Worm (Caenorhabditis elegans) whole organism, L4 larva: ENCODE results near the gene ttn-1.

Source experiments
- F49E8.2 ChIP-seq: sonication (generic microtip); optimal IDR thresholded peaks from 2 replicates; lab custom pipeline; 2016; ENCODE audit warnings: missing compliant biosample characterization, mild to moderate bottlenecking, missing genetic modification characterization, borderline replicate concordance
- ZK337.2 ChIP-seq: fragments of 200-800 bp; sonication (Bioruptor generic); IDR thresholded peaks from 2 replicates; pipeline ENCODE4 v1.3.6; 2022; ENCODE audit warnings: missing genetic modification reagents, missing genetic modification characterization, missing compliant biosample characterization
- ama-1 ChIP-seq: fragments of 150-350 bp; optimal IDR thresholded peaks from 2 replicates; lab custom pipeline; 2014; ENCODE audit warnings: inconsistent platforms, mixed read lengths
- attf-4 ChIP-seq: sonication (generic microtip); optimal IDR thresholded peaks from 3 replicates; lab custom pipeline; 2017; ENCODE audit warnings: missing biosample characterization, missing genetic modification characterization
- ceh-28 ChIP-seq: fragments of 150-350 bp; optimal IDR thresholded peaks from 2 replicates; lab custom pipeline; 2014; ENCODE audit warnings: missing biosample characterization, missing genetic modification reagents, missing genetic modification characterization
- dpl-1 ChIP-seq: fragments of 150-350 bp; optimal IDR thresholded peaks from 2 replicates; lab custom pipeline; 2014; ENCODE audit warnings: missing biosample characterization, missing genetic modification reagents, missing genetic modification characterization
- duxl-1 ChIP-seq: sonication (generic microtip); optimal IDR thresholded peaks from 2 replicates; lab custom pipeline; 2016; ENCODE audit warnings: mild to moderate bottlenecking, missing genetic modification characterization, moderate library complexity, missing compliant biosample characterization; ENCODE audit not compliant: poor library complexity
- nhr-25 ChIP-seq: sonication (generic microtip); optimal IDR thresholded peaks from 2 replicates; lab custom pipeline; 2017; ENCODE audit warnings: missing genetic modification characterization, mild to moderate bottlenecking, missing compliant biosample characterization, antibody characterized with exemption, moderate library complexity, borderline replicate concordance; ENCODE audit not compliant: insufficient read depth
- pha-4 ChIP-seq, 2 experiments: fragments of 150-350 bp in 1 of 2; fragments of 200-800 bp in 1 of 2; sonication (Bioruptor generic) in 1 of 2; IDR thresholded peaks in 1 of 2; optimal IDR thresholded peaks in 1 of 2; 2 replicates each; pipeline versions ENCODE4 v1.3.6 to Lab custom; 2014 to 2022; ENCODE audit warnings: missing genetic modification characterization in 2 of 2, missing genetic modification reagents in 2 of 2, missing biosample characterization in 1 of 2, missing compliant biosample characterization in 1 of 2
- skn-1 ChIP-seq: fragments of 150-350 bp; optimal IDR thresholded peaks from 2 replicates; lab custom pipeline; 2014; ENCODE audit warnings: missing biosample characterization, missing genetic modification characterization
- snpc-4 ChIP-seq: fragments of 150-350 bp; optimal IDR thresholded peaks from 2 replicates; lab custom pipeline; 2014; ENCODE audit warnings: missing biosample characterization, missing genetic modification characterization
- unc-62 ChIP-seq, 3 experiments: fragments of 150-350 bp in 1 of 3; sonication (generic microtip); optimal IDR thresholded peaks in 2 of 3; peaks in 1 of 3; 1 replicate in 1 of 3; 2 replicates in 2 of 3; lab custom pipeline; 2014 to 2017; ENCODE audit warnings: missing biosample characterization in 3 of 3, missing genetic modification characterization in 3 of 3, missing genetic modification reagents in 3 of 3, missing genotype in 1 of 3
- ztf-7 ChIP-seq: fragments of 150-350 bp; optimal IDR thresholded peaks from 2 replicates; lab custom pipeline; 2014; ENCODE audit warnings: missing biosample characterization, missing genetic modification characterization

DNA sequence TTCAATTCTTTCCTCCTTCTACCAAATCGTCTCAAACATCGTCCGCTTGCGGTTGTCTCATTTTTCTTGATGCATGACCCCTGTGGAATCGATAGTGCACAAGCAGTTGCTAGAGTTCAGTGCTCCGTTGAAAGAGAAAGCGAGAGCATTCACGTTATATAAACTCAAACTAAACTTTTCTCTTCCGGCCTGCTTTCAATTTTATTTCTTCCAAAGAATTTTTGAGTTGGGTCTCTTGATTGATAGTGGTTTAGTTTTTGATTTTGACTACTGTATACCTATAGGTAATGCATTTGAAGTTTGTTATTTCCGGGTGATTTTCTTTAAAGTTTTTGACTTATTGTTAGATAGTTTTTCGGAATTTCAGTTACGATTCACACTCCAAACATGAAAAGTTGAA is 10.1 kb upstream of the ttn-1 start:
- TF ChIP-seq dpl-1 (GFP tag; lab: Kevin White, UChicago): no peak
- no peak for TF ChIP-seq ZK337.2 (GFP tag; lab: Robert Waterston, UW)
- TF ChIP-seq skn-1 (tag; lab: Kevin White, UChicago): no peak
- peak in 1 of 2 experiments; percentile 95 for TF ChIP-seq unc-62 (GFP tag; optimal IDR thresholded peaks at IDR 0.05 in 1 of 2; lab: Kevin White, UChicago)
- no peak for TF ChIP-seq unc-62 (tag; optimal IDR thresholded peaks at IDR 0.05; lab: Kevin White, UChicago)
- TF ChIP-seq pha-4 (GFP tag; IDR thresholded peaks at IDR 0.05; lab: Robert Waterston, UW): no peak
- no peak for TF ChIP-seq pha-4 (tag; optimal IDR thresholded peaks at IDR 0.05; lab: Kevin White, UChicago)
- no peak for TF ChIP-seq nhr-25 (tag; lab: Kevin White, UChicago)
- no peak for TF ChIP-seq F49E8.2 (tag; lab: Kevin White, UChicago)
- TF ChIP-seq attf-4 (tag; lab: Kevin White, UChicago): no peak
- no peak for TF ChIP-seq ama-1 (lab: Kevin White, UChicago)
- no peak for TF ChIP-seq ztf-7 (tag; lab: Kevin White, UChicago)
- no peak for TF ChIP-seq snpc-4
- TF ChIP-seq duxl-1 (tag; lab: Kevin White, UChicago): no peak
- TF ChIP-seq ceh-28 (tag; lab: Kevin White, UChicago): no peak
